Worm (Caenorhabditis elegans) whole organism, dauer: Measurements from ENCODE around the gene inx-7.

Source experiments
- unc-62 ChIP-seq: sonication (generic microtip); optimal IDR thresholded peaks from 2 replicates; lab custom pipeline; 2017; ENCODE audit warnings: missing biosample characterization, missing genetic modification reagents, missing genetic modification characterization

Gene inx-7

ce11 chrIV:5946602-5947444 lies at the start of gene inx-7:
TSS of gene inx-7 (minus strand) at chrIV:5946638.
- TF ChIP-seq unc-62: no peak

ce11 chrIV:5990503-5990902 lies 44.1 kb upstream of the inx-7 start:
- no peak for TF ChIP-seq unc-62

ce11 chrIV:5986829-5987228 lies 40.4 kb upstream of the inx-7 start:
- TF ChIP-seq unc-62: no peak

ce11 chrIV:5985823-5986222 lies 39.4 kb upstream of the inx-7 start:
- TF ChIP-seq unc-62: no peak

- no peak for TF ChIP-seq unc-62
These were observed 39.0 kb upstream of the inx-7 start for ce11 chrIV:5985422-5985821.

- no peak for TF ChIP-seq unc-62
These were observed 36.8 kb upstream of the inx-7 start for ce11 chrIV:5983191-5983590.

ce11 chrIV:5979818-5980217 lies 33.4 kb upstream of the inx-7 start:
- no peak for TF ChIP-seq unc-62

ce11 chrIV:5977276-5977675 lies 30.8 kb upstream of the inx-7 start:
- TF ChIP-seq unc-62: no peak

- no peak for TF ChIP-seq unc-62
These were observed 28.8 kb upstream of the inx-7 start, which contains the start of gene unc-44 for ce11 chrIV:5975202-5975601. TSS of gene unc-44 (plus strand) at chrIV:5975557.

ce11 chrIV:5973947-5974495 lies 27.6 kb upstream of the inx-7 start:
- no peak for TF ChIP-seq unc-62

ce11 chrIV:5970526-5970925 lies 24.1 kb upstream of the inx-7 start:
- no peak for TF ChIP-seq unc-62

ce11 chrIV:5967035-5967499 lies 20.6 kb upstream of the inx-7 start:
- no peak for TF ChIP-seq unc-62

- TF ChIP-seq unc-62: no peak
These were observed 17.8 kb upstream of the inx-7 start for ce11 chrIV:5964286-5964685.

ce11 chrIV:5962219-5962945 lies 15.9 kb upstream of the inx-7 start, which contains the start of gene K02B2.6:
TSS of gene K02B2.6 (minus strand) at chrIV:5962269.
- no peak for TF ChIP-seq unc-62

ce11 chrIV:5959951-5960350 lies 13.5 kb upstream of the inx-7 start:
- no peak for TF ChIP-seq unc-62

- no peak for TF ChIP-seq unc-62
These were observed 8.3 kb upstream of the inx-7 start for ce11 chrIV:5954743-5955142.

ce11 chrIV:5952966-5953365 lies 6.5 kb upstream of the inx-7 start:
- TF ChIP-seq unc-62: no peak
